Fruit fly (Drosophila melanogaster) whole organism, prepupa: ENCODE data around the gene Taf4.
A peak's percentile ranks its signal among the peaks of the same experiment; 100 is the strongest.

ENCODE experiments used
- CG10631 ChIP-seq: fragments of 200-800 bp; sonication (Bioruptor generic); optimal IDR thresholded peaks from 2 replicates; lab custom pipeline; 2016; ENCODE audit warnings: missing biosample characterization, missing genetic modification characterization
- CG11762 ChIP-seq: fragments of 200-800 bp; sonication (Bioruptor generic); optimal IDR thresholded peaks from 3 replicates; lab custom pipeline; 2016; ENCODE audit warnings: missing biosample characterization, missing genetic modification characterization; ENCODE audit not compliant: insufficient read depth
- CG34406 ChIP-seq: fragments of 200-800 bp; sonication (Bioruptor generic); optimal IDR thresholded peaks from 3 replicates; lab custom pipeline; 2016; ENCODE audit warnings: missing biosample characterization, missing genetic modification characterization
- Eip78C ChIP-seq: fragments of 200-800 bp; sonication (Bioruptor generic); peaks from one replicate; lab custom pipeline; 2016; ENCODE audit warnings: missing biosample characterization, missing genetic modification characterization
- Hr39 ChIP-seq: fragments of 200-800 bp; sonication (Bioruptor generic); optimal IDR thresholded peaks from 2 replicates; lab custom pipeline; 2016; ENCODE audit warnings: missing biosample characterization, missing genetic modification characterization
- Hr4 ChIP-seq: fragments of 200-800 bp; sonication (Bioruptor generic); optimal IDR thresholded peaks from 3 replicates; lab custom pipeline; 2016; ENCODE audit warnings: missing biosample characterization, missing genetic modification characterization
- OdsH ChIP-seq: fragments of 200-800 bp; sonication (Bioruptor generic); optimal IDR thresholded peaks from 3 replicates; lab custom pipeline; 2016; ENCODE audit warnings: missing biosample characterization, missing genetic modification characterization
- Sox102F ChIP-seq: fragments of 200-800 bp; sonication (Bioruptor generic); optimal IDR thresholded peaks from 2 replicates; lab custom pipeline; 2016; ENCODE audit warnings: missing biosample characterization, mild to moderate bottlenecking, missing genetic modification characterization
- Sox14 ChIP-seq: fragments of 200-800 bp; sonication (Bioruptor generic); optimal IDR thresholded peaks from 3 replicates; lab custom pipeline; 2016; ENCODE audit warnings: missing biosample characterization, missing genetic modification characterization
- cyc ChIP-seq: fragments of 200-800 bp; sonication (Bioruptor generic); optimal IDR thresholded peaks from 3 replicates; lab custom pipeline; 2016; ENCODE audit warnings: missing biosample characterization, missing genetic modification characterization
- esn ChIP-seq: fragments of 200-800 bp; sonication (Bioruptor generic); optimal IDR thresholded peaks from 2 replicates; lab custom pipeline; 2016; ENCODE audit warnings: missing biosample characterization, mild to moderate bottlenecking, missing genetic modification characterization, moderate library complexity
- pdm3 ChIP-seq: fragments of 200-800 bp; sonication (Bioruptor generic); optimal IDR thresholded peaks from 3 replicates; lab custom pipeline; 2016; ENCODE audit warnings: missing biosample characterization, missing genetic modification characterization

- TF ChIP-seq CG10631 (GFP tag; lab: Kevin White, UChicago) (no peak), esn (GFP tag; lab: Kevin White, UChicago) (peak; percentile 5), CG11762 (GFP tag; lab: Kevin White, UChicago) (no peak), cyc (GFP tag; lab: Kevin White, UChicago) (no peak), CG34406 (GFP tag; lab: Kevin White, UChicago) (no peak), pdm3 (no peak), Sox102F (GFP tag; lab: Kevin White, UChicago) (no peak), Hr4 (no peak), Sox14 (GFP tag; lab: Kevin White, UChicago) (peak; percentile 34), OdsH (no peak), Eip78C (GFP tag; lab: Kevin White, UChicago) (no peak), Hr39 (no peak)
Observed at dm6 chr3L:16090330-16090803, 22.6 kb upstream of the Taf4 start, which contains the start of the genes CG5235 and ClC-c.
